Fruit fly (Drosophila melanogaster) whole organism, wandering third instar larva: ENCODE results near the gene CG4935.

Experiments
- CG32264 ChIP-seq: fragments of 200-800 bp; sonication (Bioruptor generic); optimal IDR thresholded peaks from 2 replicates; lab custom pipeline; 2016; ENCODE audit warnings: missing biosample characterization, missing genetic modification characterization
- CG9705 ChIP-seq: fragments of 200-800 bp; sonication (Bioruptor generic); optimal IDR thresholded peaks from 2 replicates; lab custom pipeline; 2018; ENCODE audit warnings: missing biosample characterization, mild to moderate bottlenecking, missing genetic modification characterization
- CrebA ChIP-seq: fragments of 200-800 bp; sonication (Bioruptor generic); optimal IDR thresholded peaks from 2 replicates; lab custom pipeline; 2016; ENCODE audit warnings: missing biosample characterization, mild to moderate bottlenecking, missing genetic modification characterization, borderline replicate concordance
- Dfd ChIP-seq: fragments of >200 bp; optimal IDR thresholded peaks from 2 replicates; lab custom pipeline; 2017; ENCODE audit warnings: missing biosample characterization, missing genetic modification characterization
- GATAd ChIP-seq: sonication (Bioruptor generic); optimal IDR thresholded peaks from 2 replicates; lab custom pipeline; 2016; ENCODE audit warnings: missing biosample characterization, missing genetic modification characterization
- HLH106 ChIP-seq: fragments of 200-800 bp; optimal IDR thresholded peaks from 3 replicates; lab custom pipeline; 2019; ENCODE audit warnings: missing biosample characterization, mild to moderate bottlenecking, missing genetic modification characterization, moderate library complexity
- Hnf4 ChIP-seq: fragments of 200-800 bp; sonication (Bioruptor generic); optimal IDR thresholded peaks from 2 replicates; lab custom pipeline; 2016; ENCODE audit warnings: missing biosample characterization, mild to moderate bottlenecking, missing genetic modification characterization
- Hr83 ChIP-seq: fragments of 200-300 bp; sonication (Bioruptor generic); optimal IDR thresholded peaks from 2 replicates; lab custom pipeline; 2016; ENCODE audit warnings: missing biosample characterization, mild to moderate bottlenecking, missing genetic modification characterization, moderate library complexity; ENCODE audit not compliant: poor library complexity, severe bottlenecking
- Jra ChIP-seq: sonication (Bioruptor generic); optimal IDR thresholded peaks from 2 replicates; lab custom pipeline; 2016; ENCODE audit warnings: missing biosample characterization, missing genetic modification characterization
- Myc ChIP-seq: fragments of >200 bp; optimal IDR thresholded peaks from 2 replicates; lab custom pipeline; 2017
- OdsH ChIP-seq: fragments of 200-800 bp; sonication (Bioruptor generic); optimal IDR thresholded peaks from 2 replicates; lab custom pipeline; 2016; ENCODE audit warnings: missing biosample characterization, mild to moderate bottlenecking, missing genetic modification characterization
- Rel ChIP-seq, 2 experiments: fragments of 200-800 bp; sonication (Bioruptor generic) in 1 of 2; optimal IDR thresholded peaks; 2 replicates in 1 of 2; 3 replicates in 1 of 2; lab custom pipeline; 2016 to 2019; ENCODE audit warnings: mild to moderate bottlenecking in 2 of 2, missing biosample characterization in 2 of 2, missing genetic modification characterization in 2 of 2, moderate library complexity in 1 of 2
- Sp1 ChIP-seq: fragments of 200-800 bp; sonication (Bioruptor generic); optimal IDR thresholded peaks from 3 replicates; lab custom pipeline; 2019; ENCODE audit warnings: missing biosample characterization, mild to moderate bottlenecking, missing genetic modification characterization, moderate library complexity
- Vsx2 ChIP-seq: fragments of 200-300, 225-300 bp; sonication (Bioruptor generic); optimal IDR thresholded peaks from 2 replicates; lab custom pipeline; 2018; ENCODE audit warnings: missing biosample characterization, missing genetic modification characterization; ENCODE audit not compliant: partially characterized antibody
- brk ChIP-seq: fragments of 200-800 bp; sonication (Bioruptor generic); optimal IDR thresholded peaks from 2 replicates; lab custom pipeline; 2016; ENCODE audit warnings: missing biosample characterization, mild to moderate bottlenecking, missing genetic modification characterization
- dl ChIP-seq, 2 experiments: fragments of 175-275, 200-275 bp in 1 of 2; fragments of 200-275 bp in 1 of 2; sonication (Bioruptor generic); optimal IDR thresholded peaks; lab custom pipeline; 2018; ENCODE audit warnings: mild to moderate bottlenecking in 2 of 2, missing biosample characterization in 2 of 2, missing genetic modification characterization in 2 of 2, moderate library complexity in 2 of 2; ENCODE audit not compliant: partially characterized antibody in 2 of 2, insufficient read depth in 1 of 2
- dmrt93B ChIP-seq: fragments of 200-800 bp; sonication (Bioruptor generic); optimal IDR thresholded peaks from 2 replicates; lab custom pipeline; 2018; ENCODE audit warnings: missing biosample characterization, mild to moderate bottlenecking, missing genetic modification characterization
- dsf ChIP-seq: sonication (Bioruptor generic); optimal IDR thresholded peaks from 2 replicates; lab custom pipeline; 2016; ENCODE audit warnings: missing biosample characterization, missing genetic modification characterization, borderline replicate concordance
- ey ChIP-seq: fragments of 200-800 bp; sonication (Bioruptor generic); optimal IDR thresholded peaks from 2 replicates; lab custom pipeline; 2016; ENCODE audit warnings: missing biosample characterization, missing genetic modification characterization
- foxo ChIP-seq, 2 experiments: fragments of 200-800 bp; sonication (Bioruptor generic); optimal IDR thresholded peaks; 2 replicates in 1 of 2; 3 replicates in 1 of 2; lab custom pipeline; 2016 to 2017; ENCODE audit warnings: missing biosample characterization in 2 of 2, missing genetic modification characterization in 2 of 2
- fru ChIP-seq: fragments of 200-800 bp; sonication (Bioruptor generic); optimal IDR thresholded peaks from 3 replicates; lab custom pipeline; 2016; ENCODE audit warnings: missing biosample characterization, mild to moderate bottlenecking, missing genetic modification characterization
- h ChIP-seq: fragments of 200-800 bp; sonication (Bioruptor generic); optimal IDR thresholded peaks from 3 replicates; lab custom pipeline; 2016; ENCODE audit warnings: missing biosample characterization, mild to moderate bottlenecking, missing genetic modification characterization
- jim ChIP-seq: fragments of 175-275, 200-325 bp; sonication (Bioruptor generic); optimal IDR thresholded peaks from 2 replicates; lab custom pipeline; 2016; ENCODE audit warnings: missing biosample characterization, mild to moderate bottlenecking, missing genetic modification characterization
- lola ChIP-seq: fragments of >200 bp; optimal IDR thresholded peaks from 2 replicates; lab custom pipeline; 2017; ENCODE audit warnings: missing biosample characterization, missing genetic modification characterization
- pan ChIP-seq: fragments of >200 bp; optimal IDR thresholded peaks from 2 replicates; lab custom pipeline; 2017
- psq ChIP-seq: fragments of 200-800 bp; sonication (Bioruptor generic); optimal IDR thresholded peaks from 3 replicates; lab custom pipeline; 2017; ENCODE audit warnings: missing biosample characterization, mild to moderate bottlenecking, missing genetic modification characterization, moderate library complexity
- rgr ChIP-seq: fragments of 200-800 bp; sonication (Bioruptor generic); optimal IDR thresholded peaks from 3 replicates; lab custom pipeline; 2016; ENCODE audit warnings: missing biosample characterization, mild to moderate bottlenecking, missing genetic modification characterization
- sage ChIP-seq: fragments of 200-800 bp; sonication (Bioruptor generic); optimal IDR thresholded peaks from 2 replicates; lab custom pipeline; 2016; ENCODE audit warnings: missing biosample characterization, mild to moderate bottlenecking, missing genetic modification characterization
- sv ChIP-seq: fragments of 200-800 bp; sonication (Bioruptor generic); optimal IDR thresholded peaks from 3 replicates; lab custom pipeline; 2016; ENCODE audit warnings: missing biosample characterization, missing genetic modification characterization
- tai ChIP-seq: sonication (Bioruptor generic); optimal IDR thresholded peaks from 2 replicates; lab custom pipeline; 2016; ENCODE audit warnings: missing biosample characterization, missing genetic modification characterization
- usp ChIP-seq: fragments of >200 bp; optimal IDR thresholded peaks from 2 replicates; lab custom pipeline; 2017; ENCODE audit warnings: missing biosample characterization, missing genetic modification characterization
- woc ChIP-seq: sonication (Bioruptor generic); optimal IDR thresholded peaks from 2 replicates; lab custom pipeline; 2016; ENCODE audit warnings: missing biosample characterization, mild to moderate bottlenecking, missing genetic modification characterization

Gene CG4935

dm6 chr2L:16261576-16262217 is at the start of gene CG4935, which contains the start of gene twe:
TSS of gene CG4935 (plus strand) at chr2L:16262141.
TSS of gene twe (minus strand) at chr2L:16261877.
- peak; percentile 40 for TF ChIP-seq Myc (lab: Kevin White, UChicago)
- TF ChIP-seq jim (GFP tag; lab: Kevin White, UChicago), result no peak
- TF ChIP-seq psq, result peak; percentile 1
- TF ChIP-seq CG32264 (GFP tag; lab: Kevin White, UChicago), result no peak
- TF ChIP-seq OdsH (GFP tag; lab: Kevin White, UChicago), result peak; percentile 4
- TF ChIP-seq rgr (GFP tag; lab: Kevin White, UChicago), result peak; percentile 36

- TF ChIP-seq Dfd (GFP tag; lab: Kevin White, UChicago), result no peak
- no peak for TF ChIP-seq foxo (GFP tag; optimal IDR thresholded peaks at IDR 0.05; lab: Kevin White, UChicago)
- TF ChIP-seq dsf, result no peak
- no peak for TF ChIP-seq usp (GFP tag; lab: Kevin White, UChicago)
- no peak for TF ChIP-seq woc (GFP tag; lab: Kevin White, UChicago)
- TF ChIP-seq CrebA, result no peak
- TF ChIP-seq dl (GFP tag; optimal IDR thresholded peaks at IDR 0.05; lab: Kevin White, UChicago; ENCODE audit: insufficient read depth in 1 of 2, partially characterized antibody in 2 of 2), result no peak
- no peak for TF ChIP-seq Jra (GFP tag; lab: Kevin White, UChicago)
- TF ChIP-seq dmrt93B (GFP tag; lab: Kevin White, UChicago), result no peak
- no peak for TF ChIP-seq pan (lab: Kevin White, UChicago)
- no peak for TF ChIP-seq jim (GFP tag; lab: Kevin White, UChicago)
- no peak for TF ChIP-seq sage
- no peak for TF ChIP-seq Rel (GFP tag; optimal IDR thresholded peaks at IDR 0.05; lab: Kevin White, UChicago)
- TF ChIP-seq Rel (tag; optimal IDR thresholded peaks at IDR 0.05; lab: Kevin White, UChicago), result no peak
- TF ChIP-seq Hnf4 (GFP tag; lab: Kevin White, UChicago), result no peak
- no peak for TF ChIP-seq ey (GFP tag; lab: Kevin White, UChicago)
- TF ChIP-seq HLH106 (tag; lab: Kevin White, UChicago), result no peak
- no peak for TF ChIP-seq CG9705
- TF ChIP-seq tai, result no peak
- TF ChIP-seq lola (GFP tag; lab: Kevin White, UChicago), result no peak
- TF ChIP-seq, all 38 proteins: peak for 0
Observed at dm6 chr2L:16216298-16216697, 45.6 kb upstream of the CG4935 start.

- TF ChIP-seq h (no peak), Jra (GFP tag; lab: Kevin White, UChicago) (no peak), brk (GFP tag; lab: Kevin White, UChicago) (no peak), psq (no peak), Dfd (GFP tag; lab: Kevin White, UChicago) (no peak), Hr83 (GFP tag; lab: Kevin White, UChicago) (no peak), Sp1 (no peak), GATAd (GFP tag; lab: Kevin White, UChicago) (no peak), dsf (no peak), woc (GFP tag; lab: Kevin White, UChicago) (no peak), pan (lab: Kevin White, UChicago) (no peak), Myc (lab: Kevin White, UChicago) (no peak), usp (GFP tag; lab: Kevin White, UChicago) (no peak), lola (GFP tag; lab: Kevin White, UChicago) (no peak), dmrt93B (GFP tag; lab: Kevin White, UChicago) (no peak)
Observed at dm6 chr2L:16223981-16224380, 38.0 kb upstream of the CG4935 start.

dm6 chr2L:16231265-16231664 is 30.7 kb upstream of the CG4935 start, which contains the start of gene Ca-Ma2d:
TSS of gene Ca-Ma2d (plus strand) at chr2L:16231475.
- TF ChIP-seq fru (GFP tag; lab: Kevin White, UChicago) (no peak), sv (GFP tag; lab: Kevin White, UChicago) (no peak), CrebA (no peak), Vsx2 (GFP tag; lab: Kevin White, UChicago) (no peak)
